Worm (Caenorhabditis elegans) whole organism, dauer: Measurements from ENCODE around the gene F56A11.5.

ENCODE experiments used
- unc-62 ChIP-seq: sonication (generic microtip); optimal IDR thresholded peaks from 2 replicates; lab custom pipeline; 2017; ENCODE audit warnings: missing biosample characterization, missing genetic modification reagents, missing genetic modification characterization

Gene F56A11.5

ce11 chrIV:584039-584438 is 13.4 kb upstream of the F56A11.5 start:
- TF ChIP-seq unc-62 (GFP tag; lab: Kevin White, UChicago) = no peak

ce11 chrIV:582130-582529 is 11.5 kb upstream of the F56A11.5 start, which contains the start of gene F56A11.6:
Gene F56A11.6, minus strand, starts transcription at chrIV:582230.
- TF ChIP-seq unc-62 (GFP tag; lab: Kevin White, UChicago) = no peak

- TF ChIP-seq unc-62 (GFP tag; lab: Kevin White, UChicago) = no peak
Observed at ce11 chrIV:580512-580911, 9.9 kb upstream of the F56A11.5 start.

ce11 chrIV:572487-572886 is 1.8 kb upstream of the F56A11.5 start, which contains the start of gene gex-2:
Gene gex-2, plus strand, starts transcription at chrIV:572769.
- no peak for TF ChIP-seq unc-62 (GFP tag; lab: Kevin White, UChicago)

ce11 chrIV:564000-564399 is 6.6 kb downstream of the F56A11.5 start:
- TF ChIP-seq unc-62 (GFP tag; lab: Kevin White, UChicago) = no peak

ce11 chrIV:563417-563816 is 7.2 kb downstream of the F56A11.5 start:
- TF ChIP-seq unc-62 (GFP tag; lab: Kevin White, UChicago) = no peak

- TF ChIP-seq unc-62 (GFP tag; lab: Kevin White, UChicago) = no peak
Observed at ce11 chrIV:560780-561179, 9.9 kb downstream of the F56A11.5 start.

- no peak for TF ChIP-seq unc-62 (GFP tag; lab: Kevin White, UChicago)
Observed at ce11 chrIV:560314-560713, 10.3 kb downstream of the F56A11.5 start.

ce11 chrIV:558735-559284 is 11.8 kb downstream of the F56A11.5 start, which contains the start of gene efn-4:
Gene efn-4, plus strand, starts transcription at chrIV:559234.
- no peak for TF ChIP-seq unc-62 (GFP tag; lab: Kevin White, UChicago)

- no peak for TF ChIP-seq unc-62 (GFP tag; lab: Kevin White, UChicago)
Observed at ce11 chrIV:554005-554404, 16.6 kb downstream of the F56A11.5 start.

ce11 chrIV:551923-552322 is 18.7 kb downstream of the F56A11.5 start:
- no peak for TF ChIP-seq unc-62 (GFP tag; lab: Kevin White, UChicago)

ce11 chrIV:548000-548399 is 22.6 kb downstream of the F56A11.5 start, which contains the start of gene F56A11.4:
Gene F56A11.4, plus strand, starts transcription at chrIV:548300.
- no peak for TF ChIP-seq unc-62 (GFP tag; lab: Kevin White, UChicago)

- no peak for TF ChIP-seq unc-62 (GFP tag; lab: Kevin White, UChicago)
Observed at ce11 chrIV:545852-546251, 24.8 kb downstream of the F56A11.5 start.

ce11 chrIV:531835-532234 is 38.8 kb downstream of the F56A11.5 start, which contains the start of gene glt-7:
Gene glt-7, plus strand, starts transcription at chrIV:532135.
- TF ChIP-seq unc-62 (GFP tag; lab: Kevin White, UChicago) = no peak

ce11 chrIV:524352-524751 is 46.3 kb downstream of the F56A11.5 start, which contains the start of gene W03G1.2:
Gene W03G1.2, plus strand, starts transcription at chrIV:524652.
- TF ChIP-seq unc-62 (GFP tag; lab: Kevin White, UChicago) = no peak

- no peak for TF ChIP-seq unc-62 (GFP tag; lab: Kevin White, UChicago)
Observed at ce11 chrIV:523595-523994, 47.1 kb downstream of the F56A11.5 start, which contains the start of gene asm-3. Gene asm-3, minus strand, starts transcription at chrIV:523809.

- TF ChIP-seq unc-62 (GFP tag; lab: Kevin White, UChicago) = no peak
Observed at ce11 chrIV:522566-522965, 48.1 kb downstream of the F56A11.5 start.
